Worm (Caenorhabditis elegans) whole organism, young adult: ENCODE results near the gene crn-7.

Experiments
- B0261.1 ChIP-seq: sonication (generic microtip); optimal IDR thresholded peaks from 2 replicates; lab custom pipeline; 2016; ENCODE audit warnings: mild to moderate bottlenecking, missing genetic modification characterization, moderate library complexity, missing compliant biosample characterization
- B0336.3 ChIP-seq: fragments of 200-800 bp; sonication (Bioruptor generic); IDR thresholded peaks from 2 replicates; pipeline ENCODE4 v1.3.6; 2022; ENCODE audit warnings: missing genetic modification characterization, missing compliant biosample characterization
- Y53G8AR.9 ChIP-seq: fragments of 200-800 bp; sonication (Bioruptor generic); conservative IDR thresholded peaks from 2 replicates; pipeline ENCODE4 v1.3.6; 2022; ENCODE audit warnings: missing genetic modification reagents, missing genetic modification characterization, missing compliant biosample characterization
- Y95B8A.8 ChIP-seq: fragments of 200-800 bp; sonication (Bioruptor generic); IDR thresholded peaks from 2 replicates; pipeline ENCODE4 v1.3.6; 2022; ENCODE audit warnings: missing genetic modification reagents, missing genetic modification characterization, missing compliant biosample characterization
- aptf-2 ChIP-seq: fragments of 200-800 bp; sonication (Bioruptor generic); conservative IDR thresholded peaks from 2 replicates; pipeline ENCODE4 v1.3.6; 2022; ENCODE audit warnings: missing genetic modification reagents, missing genetic modification characterization, missing compliant biosample characterization
- ceh-27 ChIP-seq: fragments of 200-800 bp; sonication (Bioruptor generic); optimal IDR thresholded peaks from 2 replicates; lab custom pipeline; 2018; ENCODE audit warnings: mild to moderate bottlenecking, missing genetic modification characterization, moderate library complexity, missing compliant biosample characterization
- ceh-40 ChIP-seq: fragments of 200-800 bp; sonication (Bioruptor generic); IDR thresholded peaks from 2 replicates; pipeline ENCODE4 v1.3.6; 2022; ENCODE audit warnings: missing genetic modification characterization, missing compliant biosample characterization
- dpff-1 ChIP-seq: sonication (generic microtip); optimal IDR thresholded peaks from 2 replicates; lab custom pipeline; 2017; ENCODE audit warnings: mild to moderate bottlenecking, missing genetic modification characterization, missing compliant biosample characterization
- dpl-1 ChIP-seq: fragments of 150-350 bp; optimal IDR thresholded peaks from 2 replicates; lab custom pipeline; 2014; ENCODE audit warnings: missing biosample characterization, missing genetic modification reagents, missing genetic modification characterization
- efl-1 ChIP-seq: fragments of 150-350 bp; optimal IDR thresholded peaks from 2 replicates; lab custom pipeline; 2014; ENCODE audit warnings: missing biosample characterization, missing genetic modification reagents, missing genetic modification characterization
- egrh-3 ChIP-seq: fragments of 200-800 bp; sonication (Bioruptor generic); IDR thresholded peaks from 2 replicates; pipeline ENCODE4 v1.3.6; 2022; ENCODE audit warnings: missing genetic modification reagents, missing genetic modification characterization, missing compliant biosample characterization
- gei-17 ChIP-seq: fragments of 200-800 bp; sonication (Bioruptor generic); optimal IDR thresholded peaks from 2 replicates; lab custom pipeline; 2018; ENCODE audit warnings: mild to moderate bottlenecking, missing genetic modification characterization, missing compliant biosample characterization
- hmg-20 ChIP-seq: fragments of 200-800 bp; sonication (Bioruptor generic); IDR thresholded peaks from 2 replicates; pipeline ENCODE4 v1.3.6; 2022; ENCODE audit warnings: missing genetic modification reagents, missing genetic modification characterization, missing compliant biosample characterization
- hsf-1 ChIP-seq: fragments of 200-800 bp; sonication (Bioruptor generic); IDR thresholded peaks from 2 replicates; pipeline ENCODE4 v1.3.6; 2022; ENCODE audit warnings: missing genetic modification reagents, missing genetic modification characterization, missing compliant biosample characterization
- lin-40 ChIP-seq: sonication (generic microtip); optimal IDR thresholded peaks from 2 replicates; lab custom pipeline; 2016; ENCODE audit warnings: missing genetic modification characterization, mild to moderate bottlenecking, missing compliant biosample characterization, missing genotype, missing genetic modification reagents
- lir-1 ChIP-seq: fragments of 200-800 bp; sonication (Bioruptor generic); conservative IDR thresholded peaks from 2 replicates; pipeline ENCODE4 v1.3.6; 2022; ENCODE audit warnings: missing genetic modification reagents, missing genetic modification characterization, missing compliant biosample characterization
- madf-3 ChIP-seq: fragments of 200-800 bp; sonication (Bioruptor generic); IDR thresholded peaks from 2 replicates; pipeline ENCODE4 v1.3.6; 2022; ENCODE audit warnings: missing genetic modification reagents, missing genetic modification characterization, missing compliant biosample characterization
- madf-8 ChIP-seq: fragments of 200-800 bp; sonication (Bioruptor generic); conservative IDR thresholded peaks from 2 replicates; pipeline ENCODE4 v1.3.6; 2022; ENCODE audit warnings: missing genetic modification reagents, missing genetic modification characterization, missing compliant biosample characterization
- nfya-2 ChIP-seq: fragments of 200-800 bp; sonication (Bioruptor generic); IDR thresholded peaks from 2 replicates; pipeline ENCODE4 v1.3.6; 2022; ENCODE audit warnings: missing genetic modification reagents, missing genetic modification characterization, missing compliant biosample characterization
- nfyb-1 ChIP-seq: fragments of 200-800 bp; sonication (Bioruptor generic); IDR thresholded peaks from 2 replicates; pipeline ENCODE4 v1.3.6; 2022; ENCODE audit warnings: missing genetic modification reagents, missing genetic modification characterization, missing compliant biosample characterization
- nhr-179 ChIP-seq: sonication (generic microtip); optimal IDR thresholded peaks from 2 replicates; lab custom pipeline; 2016; ENCODE audit warnings: mild to moderate bottlenecking, missing genetic modification characterization, missing compliant biosample characterization
- nhr-80 ChIP-seq: sonication (generic microtip); optimal IDR thresholded peaks from 2 replicates; lab custom pipeline; 2016; ENCODE audit warnings: missing genetic modification characterization, missing compliant biosample characterization
- pbrm-1 ChIP-seq: fragments of 200-800 bp; sonication (Bioruptor generic); IDR thresholded peaks from 2 replicates; pipeline ENCODE4 v1.3.6; 2022; ENCODE audit warnings: missing genetic modification reagents, missing genetic modification characterization, missing compliant biosample characterization
- pha-4 ChIP-seq: fragments of 150-350 bp; sonication (generic microtip); optimal IDR thresholded peaks from 2 replicates; lab custom pipeline; 2014; ENCODE audit warnings: missing biosample characterization, missing genetic modification reagents, missing genetic modification characterization
- rpc-1 ChIP-seq, 2 experiments: fragments of 150-350 bp in 1 of 2; sonication (generic microtip) in 1 of 2; optimal IDR thresholded peaks; 2 replicates each; lab custom pipeline; 2014 to 2018; ENCODE audit warnings: missing biosample characterization in 1 of 2, missing genetic modification characterization in 1 of 2, missing genetic modification reagents in 1 of 2, missing genotype in 1 of 2
- sdz-38 ChIP-seq: sonication (generic microtip); optimal IDR thresholded peaks from 2 replicates; lab custom pipeline; 2016; ENCODE audit warnings: missing genotype, missing genetic modification characterization, missing compliant biosample characterization
- snpc-1.3 ChIP-seq: sonication (generic microtip); optimal IDR thresholded peaks from 2 replicates; lab custom pipeline; 2017; ENCODE audit warnings: missing genetic modification characterization, mild to moderate bottlenecking, missing compliant biosample characterization, antibody characterized with exemption, moderate library complexity, missing genotype, missing genetic modification reagents; ENCODE audit not compliant: insufficient read depth
- snpc-3.4 ChIP-seq: sonication (generic microtip); optimal IDR thresholded peaks from 2 replicates; lab custom pipeline; 2017; ENCODE audit warnings: missing genetic modification characterization, mild to moderate bottlenecking, missing compliant biosample characterization, antibody characterized with exemption, moderate library complexity, missing genotype, missing genetic modification reagents
- somi-1 ChIP-seq: fragments of 200-800 bp; sonication (Bioruptor generic); optimal IDR thresholded peaks from 2 replicates; lab custom pipeline; 2018; ENCODE audit warnings: mild to moderate bottlenecking, missing genetic modification characterization, missing compliant biosample characterization
- tbp1 ChIP-seq: fragments of 200-800 bp; sonication (Bioruptor generic); optimal IDR thresholded peaks from 2 replicates; lab custom pipeline; 2018; ENCODE audit warnings: mild to moderate bottlenecking, missing genetic modification characterization, missing compliant biosample characterization
- tlf-1 ChIP-seq: fragments of 200-800 bp; sonication (Bioruptor generic); optimal IDR thresholded peaks from 2 replicates; lab custom pipeline; 2018; ENCODE audit warnings: mild to moderate bottlenecking, missing genetic modification characterization, missing compliant biosample characterization
- unc-62 ChIP-seq: fragments of 150-350 bp; optimal IDR thresholded peaks from 2 replicates; lab custom pipeline; 2014; ENCODE audit warnings: missing biosample characterization, missing genetic modification reagents, missing genetic modification characterization
- zim-3 ChIP-seq: sonication (generic microtip); optimal IDR thresholded peaks from 2 replicates; lab custom pipeline; 2017; ENCODE audit warnings: mild to moderate bottlenecking, missing genetic modification characterization, moderate library complexity, missing compliant biosample characterization
- ztf-26 ChIP-seq: sonication (generic microtip); optimal IDR thresholded peaks from 2 replicates; lab custom pipeline; 2017; ENCODE audit warnings: missing genetic modification characterization, missing compliant biosample characterization
- ztf-6 ChIP-seq: fragments of 200-800 bp; sonication (Bioruptor generic); IDR thresholded peaks from 2 replicates; pipeline ENCODE4 v1.3.6; 2022; ENCODE audit warnings: missing genetic modification reagents, missing genetic modification characterization, missing compliant biosample characterization

crn-7 gene

ce11 chrIII:8275871-8276270, 7.5 kb downstream of the crn-7 start, which contains the start of gene clec-160:
clec-160 (minus strand) TSS chrIII:8275971.
- no peak for TF ChIP-seq gei-17 (GFP tag; lab: Kevin White, UChicago)
- TF ChIP-seq lin-40: no peak
- TF ChIP-seq ztf-26 (tag; lab: Kevin White, UChicago): no peak
- TF ChIP-seq, all 124 proteins: peak for 0

- TF ChIP-seq Y53G8AR.9 (GFP tag; lab: Robert Waterston, UW) (no peak), nhr-80 (tag; lab: Kevin White, UChicago) (no peak), zim-3 (no peak), Y95B8A.8 (GFP tag; lab: Robert Waterston, UW) (no peak), ceh-27 (GFP tag; lab: Kevin White, UChicago) (no peak), nfya-2 (no peak), pbrm-1 (GFP tag; lab: Robert Waterston, UW) (no peak)
These were observed 10.5 kb downstream of the crn-7 start, which contains the start of gene mig-10 for ce11 chrIII:8278801-8279200. mig-10 (plus strand) TSS chrIII:8279101.

- TF ChIP-seq unc-62 (no peak), efl-1 (GFP tag; lab: Kevin White, UChicago) (no peak), aptf-2 (GFP tag; lab: Robert Waterston, UW) (no peak), ceh-27 (GFP tag; lab: Kevin White, UChicago) (no peak), ztf-6 (GFP tag; lab: Robert Waterston, UW) (no peak), B0336.3 (GFP tag; lab: Robert Waterston, UW) (no peak), lir-1 (GFP tag; lab: Robert Waterston, UW) (no peak), somi-1 (GFP tag; lab: Kevin White, UChicago) (no peak), snpc-3.4 (tag; lab: Kevin White, UChicago) (no peak)
These were observed 11.2 kb downstream of the crn-7 start for ce11 chrIII:8279567-8279966.

ce11 chrIII:8280352-8280751, 12.0 kb downstream of the crn-7 start:
- no peak for TF ChIP-seq ceh-40 (GFP tag; lab: Robert Waterston, UW)
- TF ChIP-seq Y95B8A.8 (GFP tag; lab: Robert Waterston, UW): no peak
- TF ChIP-seq snpc-1.3 (tag; lab: Kevin White, UChicago): no peak
- no peak for TF ChIP-seq hmg-20 (GFP tag; lab: Robert Waterston, UW)
- no peak for TF ChIP-seq madf-8
- TF ChIP-seq tbp1 (GFP tag; lab: Kevin White, UChicago): no peak
- TF ChIP-seq dpff-1: no peak
- TF ChIP-seq nfyb-1 (GFP tag; lab: Robert Waterston, UW): no peak
- no peak for TF ChIP-seq rpc-1 (optimal IDR thresholded peaks at IDR 0.05; lab: Kevin White, UChicago)
- TF ChIP-seq rpc-1 (tag; optimal IDR thresholded peaks at IDR 0.05; lab: Kevin White, UChicago): no peak
- TF ChIP-seq hsf-1 (GFP tag; lab: Robert Waterston, UW): no peak
- no peak for TF ChIP-seq tlf-1 (GFP tag; lab: Kevin White, UChicago)
- TF ChIP-seq madf-3 (GFP tag; lab: Robert Waterston, UW): no peak
- no peak for TF ChIP-seq nhr-179 (tag; lab: Kevin White, UChicago)
- TF ChIP-seq dpl-1 (GFP tag; lab: Kevin White, UChicago): no peak
- TF ChIP-seq sdz-38 (tag; lab: Kevin White, UChicago): no peak
- no peak for TF ChIP-seq B0261.1 (tag; lab: Kevin White, UChicago)
- TF ChIP-seq pha-4 (tag; lab: Kevin White, UChicago): no peak
- TF ChIP-seq egrh-3 (GFP tag; lab: Robert Waterston, UW): no peak
